Fruit fly (Drosophila melanogaster): ENCODE data around the gene GstZ2.
A peak's percentile ranks its signal among the peaks of the same experiment; 100 is the strongest.

The GstZ2 gene

dm6 chr3R:9502416-9502763 lies 41.9 kb upstream of the GstZ2 start, which contains the start of gene RhoL (continued):
- no peak for TF ChIP-seq CG12391 (tag; optimal IDR thresholded peaks at IDR 0.05)
- no peak for TF ChIP-seq CG10979 (tag; optimal IDR thresholded peaks at IDR 0.05)
- peak; percentile 48; the same call in 1 of the 3 replicates for TF ChIP-seq CG11695 (GFP tag; IDR thresholded peaks at IDR 0.05)
- no peak for TF ChIP-seq CG7786 (GFP tag; optimal IDR thresholded peaks at IDR 0.05)
- TF ChIP-seq CG17359 (tag; optimal IDR thresholded peaks at IDR 0.05), result no peak
- peak; percentile 1 for TF ChIP-seq ash1 (GFP tag; optimal IDR thresholded peaks at IDR 0.05)
- TF ChIP-seq Kr (GFP tag; optimal IDR thresholded peaks at IDR 0.05), result no peak
- TF ChIP-seq CG10565 (GFP tag; optimal IDR thresholded peaks at IDR 0.05), result no peak
- no peak for TF ChIP-seq ham (GFP tag; IDR thresholded peaks at IDR 0.05)
- TF ChIP-seq CG13296 (GFP tag; optimal IDR thresholded peaks at IDR 0.05), result peak; percentile 54
- no peak for TF ChIP-seq Lim3 (GFP tag; IDR thresholded peaks at IDR 0.05)
- no peak for TF ChIP-seq pnt (GFP tag; optimal IDR thresholded peaks at IDR 0.05)
- TF ChIP-seq rib (GFP tag; IDR thresholded peaks at IDR 0.05), result peak; percentile 38; the same call in 1 of the 2 replicates
- TF ChIP-seq CG7928 (GFP tag; optimal IDR thresholded peaks at IDR 0.05), result no peak
- TF ChIP-seq hbn (GFP tag; IDR thresholded peaks at IDR 0.05; ENCODE audit: partially characterized antibody), result peak; percentile 38; the same call in 1 of the 2 replicates
- TF ChIP-seq Nf-YA (GFP tag; IDR thresholded peaks at IDR 0.05), result 0 out of 2 replicates have a peak, but pooled peaks have one; percentile 24
- TF ChIP-seq scrt (GFP tag; optimal IDR thresholded peaks at IDR 0.05), result no peak
- peak; percentile 50; the same call in 2 of the 3 replicates for TF ChIP-seq zen2 (GFP tag; IDR thresholded peaks at IDR 0.05; ENCODE audit: partially characterized antibody)
- no peak for TF ChIP-seq fd102C (GFP tag; optimal IDR thresholded peaks at IDR 0.05)
- TF ChIP-seq CG6765 (GFP tag; optimal IDR thresholded peaks at IDR 0.05), result peak; percentile 32
- no peak for TF ChIP-seq dmrt11E (tag; optimal IDR thresholded peaks at IDR 0.05)
- TF ChIP-seq CG14014 (GFP tag; IDR thresholded peaks at IDR 0.05), result peak; percentile 12; the same call in 1 of the 2 replicates
- TF ChIP-seq CG12659 (GFP tag; optimal IDR thresholded peaks at IDR 0.05), result peak; percentile 17
- TF ChIP-seq dysf (GFP tag; IDR thresholded peaks at IDR 0.05), result peak; percentile 14; the same call in 1 of the 3 replicates
- TF ChIP-seq unc-4 (GFP tag; IDR thresholded peaks at IDR 0.05; ENCODE audit: partially characterized antibody), result peak; percentile 44; the same call in 1 of the 2 replicates
- TF ChIP-seq Stat92E (GFP tag; optimal IDR thresholded peaks at IDR 0.05), result peak in 1 of 3 experiments; percentile 49
- TF ChIP-seq CG31224 (GFP tag; IDR thresholded peaks at IDR 0.05), result no peak
- peak; percentile 68 for TF ChIP-seq CG32532 (GFP tag; IDR thresholded peaks at IDR 0.05)
- TF ChIP-seq CG33557 (GFP tag; optimal IDR thresholded peaks at IDR 0.05), result no peak
- no peak for TF ChIP-seq chif (GFP tag; optimal IDR thresholded peaks at IDR 0.05)
- TF ChIP-seq knrl (GFP tag; IDR thresholded peaks at IDR 0.05; ENCODE audit: partially characterized antibody), result no peak
- TF ChIP-seq crp (GFP tag; optimal IDR thresholded peaks at IDR 0.05), result no peak
- peak; percentile 35; the same call in 2 of the 3 replicates for TF ChIP-seq CG34224 (GFP tag; IDR thresholded peaks at IDR 0.05; ENCODE audit: partially characterized antibody)
- no peak for TF ChIP-seq CG11560 (tag; IDR thresholded peaks at IDR 0.05)
- TF ChIP-seq CG15696 (tag; optimal IDR thresholded peaks at IDR 0.05), result no peak
- 0 out of 2 replicates have a peak, but pooled peaks have one; percentile 21 for TF ChIP-seq NFAT (GFP tag; IDR thresholded peaks at IDR 0.05)
- no peak for TF ChIP-seq BEAF-32 (GFP tag; optimal IDR thresholded peaks at IDR 0.05)
- TF ChIP-seq tna (GFP tag; IDR thresholded peaks at IDR 0.05; ENCODE audit: partially characterized antibody), result peak; percentile 48; the same call in 1 of the 2 replicates
- no peak for TF ChIP-seq bcd (GFP tag; optimal IDR thresholded peaks at IDR 0.05)
- TF ChIP-seq HHEX (GFP tag; optimal IDR thresholded peaks at IDR 0.05), result peak; percentile 36
- no peak for TF ChIP-seq CG10267 (tag; optimal IDR thresholded peaks at IDR 0.05)
- TF ChIP-seq wek (GFP tag; optimal IDR thresholded peaks at IDR 0.05), result no peak
- TF ChIP-seq cwo (GFP tag; optimal IDR thresholded peaks at IDR 0.05), result peak; percentile 7
- TF ChIP-seq tap (tag; optimal IDR thresholded peaks at IDR 0.05), result peak; percentile 48
- TF ChIP-seq CG3281 (GFP tag; optimal IDR thresholded peaks at IDR 0.05), result peak; percentile 26
- peak; percentile 20 for TF ChIP-seq D19A (tag; optimal IDR thresholded peaks at IDR 0.05)
- TF ChIP-seq CG10274 (GFP tag; optimal IDR thresholded peaks at IDR 0.05), result no peak
- no peak for TF ChIP-seq cg (GFP tag; optimal IDR thresholded peaks at IDR 0.05)
